Fruit fly (Drosophila melanogaster) whole organism, embryonic: ENCODE results near the gene RpL35.

ENCODE experiments used
- Aef1 ChIP-seq: fragments of 200-800 bp; sonication (Bioruptor generic); IDR thresholded peaks from 3 replicates; pipeline ENCODE4 v1.3.6; 2022; ENCODE audit warnings: missing biosample characterization, missing genetic modification characterization
- CG11085 ChIP-seq: fragments of 200-800 bp; sonication (Bioruptor generic); IDR thresholded peaks from 2 replicates; pipeline ENCODE4 v1.3.6; 2022; ENCODE audit warnings: missing biosample characterization, missing genetic modification characterization
- CG13287 ChIP-seq: fragments of 200-800 bp; sonication (Bioruptor generic); IDR thresholded peaks from 2 replicates; pipeline ENCODE4 v1.3.6; 2022; ENCODE audit warnings: missing biosample characterization, missing genetic modification characterization; ENCODE audit not compliant: partially characterized antibody
- CG1529 ChIP-seq: fragments of 200-800 bp; sonication (Bioruptor generic); optimal IDR thresholded peaks from 3 replicates; lab custom pipeline; 2018; ENCODE audit warnings: missing biosample characterization, missing genetic modification characterization
- CG15514 ChIP-seq: fragments of 200-800 bp; sonication (Bioruptor generic); optimal IDR thresholded peaks from 3 replicates; lab custom pipeline; 2017; ENCODE audit warnings: missing biosample characterization, missing genetic modification characterization, mild to moderate bottlenecking, moderate library complexity, missing genetic modification reagents
- CG16813 ChIP-seq: fragments of 200-800 bp; sonication (Bioruptor generic); IDR thresholded peaks from 3 replicates; pipeline ENCODE4 v1.3.6; 2022; ENCODE audit warnings: missing biosample characterization, missing genetic modification characterization; ENCODE audit not compliant: partially characterized antibody
- CG18262 ChIP-seq: fragments of 200-800 bp; optimal IDR thresholded peaks from 3 replicates; lab custom pipeline; 2019; ENCODE audit warnings: missing biosample characterization, mild to moderate bottlenecking, missing genetic modification characterization, moderate library complexity
- CG2116 ChIP-seq: fragments of 200-800 bp; sonication (Bioruptor generic); optimal IDR thresholded peaks from 3 replicates; lab custom pipeline; 2018; ENCODE audit warnings: missing biosample characterization, mild to moderate bottlenecking, missing genetic modification characterization
- CG2120 ChIP-seq: fragments of 200-800 bp; sonication (Bioruptor generic); optimal IDR thresholded peaks from 3 replicates; lab custom pipeline; 2016; ENCODE audit warnings: missing biosample characterization, missing genetic modification characterization
- CG2129 ChIP-seq: fragments of 200-800 bp; sonication (Bioruptor generic); IDR thresholded peaks from 2 replicates; pipeline ENCODE4 v1.3.6; 2022; ENCODE audit warnings: missing biosample characterization, missing genetic modification characterization; ENCODE audit not compliant: partially characterized antibody
- CG34224 ChIP-seq: fragments of 200-800 bp; sonication (Bioruptor generic); IDR thresholded peaks from 3 replicates; pipeline ENCODE4 v1.3.6; 2022; ENCODE audit warnings: missing biosample characterization, missing genetic modification characterization; ENCODE audit not compliant: partially characterized antibody
- CG42726 ChIP-seq: fragments of 200-800 bp; sonication (Bioruptor generic); IDR thresholded peaks from 2 replicates; pipeline ENCODE4 v1.3.6; 2022; ENCODE audit warnings: missing biosample characterization, missing genetic modification characterization; ENCODE audit not compliant: partially characterized antibody
- CG5180 ChIP-seq: fragments of 200-800 bp; sonication (Bioruptor generic); optimal IDR thresholded peaks from 3 replicates; lab custom pipeline; 2017; ENCODE audit warnings: missing biosample characterization, missing genetic modification characterization, mild to moderate bottlenecking, moderate library complexity, missing genetic modification reagents
- CG6791 ChIP-seq: fragments of 200-800 bp; sonication (Bioruptor generic); IDR thresholded peaks from 3 replicates; pipeline ENCODE4 v1.3.6; 2022; ENCODE audit warnings: missing biosample characterization, missing genetic modification characterization; ENCODE audit not compliant: partially characterized antibody
- CG7963 ChIP-seq: fragments of 200-800 bp; sonication (Bioruptor generic); IDR thresholded peaks from 3 replicates; pipeline ENCODE4 v1.3.6; 2022; ENCODE audit warnings: missing biosample characterization, missing genetic modification characterization; ENCODE audit not compliant: partially characterized antibody
- CHES-1-like ChIP-seq: fragments of 200-800 bp; sonication (Bioruptor generic); optimal IDR thresholded peaks from 2 replicates; lab custom pipeline; 2016; ENCODE audit warnings: missing biosample characterization, missing genetic modification characterization
- CrebB ChIP-seq: fragments of 200-800 bp; sonication (Bioruptor generic); optimal IDR thresholded peaks from 3 replicates; lab custom pipeline; 2018; ENCODE audit warnings: missing biosample characterization, mild to moderate bottlenecking, missing genetic modification characterization
- Dref ChIP-seq: fragments of 200-800 bp; sonication (Bioruptor generic); IDR thresholded peaks from 2 replicates; pipeline ENCODE4 v1.3.6; 2022; ENCODE audit warnings: missing biosample characterization, missing genetic modification characterization
- E2f2 ChIP-seq: fragments of 200-800 bp; sonication (Bioruptor generic); IDR thresholded peaks from 2 replicates; pipeline ENCODE4 v1.3.6; 2022; ENCODE audit warnings: missing biosample characterization, missing genetic modification characterization
- Ets97D ChIP-seq: fragments of 200-800 bp; sonication (Bioruptor generic); optimal IDR thresholded peaks from 3 replicates; lab custom pipeline; 2016; ENCODE audit warnings: missing biosample characterization, missing genetic modification characterization
- HLH4C ChIP-seq: fragments of 200-800 bp; sonication (Bioruptor generic); IDR thresholded peaks from 3 replicates; pipeline ENCODE4 v1.3.6; 2022; ENCODE audit warnings: missing biosample characterization, missing genetic modification characterization; ENCODE audit not compliant: partially characterized antibody
- MESR4 ChIP-seq: fragments of 200-800 bp; sonication (Bioruptor generic); optimal IDR thresholded peaks from 2 replicates; lab custom pipeline; 2018; ENCODE audit warnings: missing biosample characterization, mild to moderate bottlenecking, missing genetic modification characterization, moderate library complexity
- MTF-1 ChIP-seq: fragments of 200-800 bp; sonication (Bioruptor generic); optimal IDR thresholded peaks from 2 replicates; lab custom pipeline; 2018; ENCODE audit warnings: missing biosample characterization, mild to moderate bottlenecking, missing genetic modification characterization, borderline replicate concordance
- Myb ChIP-seq: fragments of 200-800 bp; sonication (Bioruptor generic); optimal IDR thresholded peaks from 2 replicates; lab custom pipeline; 2016; ENCODE audit warnings: missing biosample characterization, missing genetic modification characterization
- Opbp ChIP-seq: fragments of 200-800 bp; sonication (Bioruptor generic); IDR thresholded peaks from 3 replicates; pipeline ENCODE4 v1.3.6; 2022; ENCODE audit warnings: missing biosample characterization, missing genetic modification characterization; ENCODE audit not compliant: partially characterized antibody
- Optix ChIP-seq: fragments of 200-800 bp; sonication (Bioruptor generic); IDR thresholded peaks from 3 replicates; pipeline ENCODE4 v1.3.6; 2022; ENCODE audit warnings: missing biosample characterization, missing genetic modification characterization
- Scr ChIP-seq: fragments of 200-800 bp; sonication (Bioruptor generic); IDR thresholded peaks from 2 replicates; pipeline ENCODE4 v1.3.6; 2022; ENCODE audit warnings: missing biosample characterization, missing genetic modification characterization; ENCODE audit not compliant: partially characterized antibody
- Side ChIP-seq: fragments of 200-800 bp; sonication (Bioruptor generic); optimal IDR thresholded peaks from 2 replicates; lab custom pipeline; 2016; ENCODE audit warnings: missing biosample characterization, missing genetic modification characterization
- Sox100B ChIP-seq: fragments of 200-800 bp; sonication (Bioruptor generic); optimal IDR thresholded peaks from 3 replicates; lab custom pipeline; 2018; ENCODE audit warnings: missing biosample characterization, mild to moderate bottlenecking, missing genetic modification characterization
- Sry-β ChIP-seq: fragments of 200-800 bp; sonication (Bioruptor generic); optimal IDR thresholded peaks from 2 replicates; lab custom pipeline; 2018; ENCODE audit warnings: missing biosample characterization, mild to moderate bottlenecking, missing genetic modification characterization, moderate library complexity
- Sry-δ ChIP-seq: fragments of 200-800 bp; sonication (Bioruptor generic); optimal IDR thresholded peaks from 2 replicates; lab custom pipeline; 2016; ENCODE audit warnings: missing biosample characterization, missing genetic modification characterization
- Usf ChIP-seq: fragments of 200-800 bp; sonication (Bioruptor generic); optimal IDR thresholded peaks from 2 replicates; lab custom pipeline; 2017; ENCODE audit warnings: missing genotype, missing biosample characterization, missing genetic modification characterization
- ac ChIP-seq: fragments of 200-800 bp; sonication (Bioruptor generic); optimal IDR thresholded peaks from 3 replicates; lab custom pipeline; 2017; ENCODE audit warnings: missing biosample characterization, mild to moderate bottlenecking, missing genetic modification characterization
- amos ChIP-seq: fragments of 200-800 bp; sonication (Bioruptor generic); IDR thresholded peaks from 2 replicates; pipeline ENCODE4 v1.3.6; 2022; ENCODE audit warnings: missing biosample characterization, missing genetic modification characterization; ENCODE audit not compliant: partially characterized antibody
- ato ChIP-seq: fragments of 200-800 bp; sonication (Bioruptor generic); IDR thresholded peaks from 2 replicates; pipeline ENCODE4 v1.3.6; 2022; ENCODE audit warnings: missing biosample characterization, missing genetic modification characterization; ENCODE audit not compliant: partially characterized antibody
- chinmo ChIP-seq: fragments of 200-800 bp; sonication (Bioruptor generic); IDR thresholded peaks from 4 replicates; pipeline ENCODE4 v1.3.6; 2022; ENCODE audit warnings: missing biosample characterization, missing genetic modification characterization; ENCODE audit not compliant: partially characterized antibody
- dan ChIP-seq: fragments of 200-800 bp; sonication (Bioruptor generic); IDR thresholded peaks from 2 replicates; pipeline ENCODE4 v1.3.6; 2022; ENCODE audit warnings: missing biosample characterization, missing genetic modification characterization
- eve ChIP-seq, 2 experiments: fragments of >200 bp; optimal IDR thresholded peaks; 2 replicates each; lab custom pipeline; 2017; ENCODE audit warnings: missing biosample characterization in 2 of 2, missing genetic modification characterization in 2 of 2
- hbn ChIP-seq: fragments of 200-800 bp; sonication (Bioruptor generic); IDR thresholded peaks from 2 replicates; pipeline ENCODE4 v1.3.6; 2022; ENCODE audit warnings: missing biosample characterization, missing genetic modification characterization; ENCODE audit not compliant: partially characterized antibody
- jigr1 ChIP-seq: fragments of 200-800 bp; sonication (Bioruptor generic); IDR thresholded peaks from 3 replicates; pipeline ENCODE4 v1.3.6; 2022; ENCODE audit warnings: missing biosample characterization, missing genetic modification characterization
- luna ChIP-seq: fragments of 200-800 bp; sonication (Bioruptor generic); optimal IDR thresholded peaks from 2 replicates; lab custom pipeline; 2016; ENCODE audit warnings: missing biosample characterization, missing genetic modification characterization
- mld ChIP-seq: fragments of 200-800 bp; sonication (Bioruptor generic); IDR thresholded peaks from 3 replicates; pipeline ENCODE4 v1.3.6; 2022; ENCODE audit warnings: missing biosample characterization, missing genetic modification characterization; ENCODE audit not compliant: partially characterized antibody
- nerfin-2 ChIP-seq: fragments of 200-800 bp; sonication (Bioruptor generic); IDR thresholded peaks from 2 replicates; pipeline ENCODE4 v1.3.6; 2022; ENCODE audit warnings: missing biosample characterization, missing genetic modification characterization; ENCODE audit not compliant: partially characterized antibody
- p53 ChIP-seq: fragments of 200-800 bp; sonication (Bioruptor generic); optimal IDR thresholded peaks from 2 replicates; lab custom pipeline; 2016; ENCODE audit warnings: missing biosample characterization, missing genetic modification characterization
- peb ChIP-seq: fragments of 200-800 bp; sonication (Bioruptor generic); IDR thresholded peaks from 2 replicates; pipeline ENCODE4 v1.3.6; 2022; ENCODE audit warnings: missing biosample characterization, missing genetic modification characterization
- sr ChIP-seq: fragments of 200-800 bp; sonication (Bioruptor generic); IDR thresholded peaks from 3 replicates; pipeline ENCODE4 v1.3.6; 2022; ENCODE audit warnings: missing biosample characterization, missing genetic modification characterization
- trh ChIP-seq: fragments of 200-800 bp; sonication (Bioruptor generic); optimal IDR thresholded peaks from 2 replicates; lab custom pipeline; 2016; ENCODE audit warnings: missing biosample characterization, missing genetic modification characterization
- unc-4 ChIP-seq: fragments of 200-800 bp; sonication (Bioruptor generic); IDR thresholded peaks from 2 replicates; pipeline ENCODE4 v1.3.6; 2022; ENCODE audit warnings: missing biosample characterization, missing genetic modification characterization; ENCODE audit not compliant: partially characterized antibody
- vnd ChIP-seq: fragments of 200-800 bp; sonication (Bioruptor generic); IDR thresholded peaks from 3 replicates; pipeline ENCODE4 v1.3.6; 2022; ENCODE audit warnings: missing biosample characterization, missing genetic modification characterization; ENCODE audit not compliant: partially characterized antibody

The RpL35 gene

dm6 chrX:5695035-5695434 lies 22.8 kb downstream of the RpL35 start, which contains the start of gene CG3149 (continued):
- peak; percentile 81 for TF ChIP-seq CG6791 (GFP tag; lab: Robert Waterston, UW)
- TF ChIP-seq amos (GFP tag; lab: Robert Waterston, UW), result peak; percentile 71; the same call in 1 of the 2 replicates
- peak; percentile 53 for TF ChIP-seq Sry-δ (GFP tag; lab: Kevin White, UChicago)
- TF ChIP-seq trh (GFP tag; lab: Kevin White, UChicago), result no peak
- TF ChIP-seq Scr (GFP tag; lab: Robert Waterston, UW), result peak; percentile 74
- peak; percentile 49 for TF ChIP-seq CG2129 (GFP tag; lab: Robert Waterston, UW)
- peak; percentile 45 for TF ChIP-seq hbn (GFP tag; lab: Robert Waterston, UW)
- TF ChIP-seq CrebB (tag; lab: Kevin White, UChicago), result no peak
- peak; percentile 62 for TF ChIP-seq CG16813 (GFP tag; lab: Robert Waterston, UW)
- no peak for TF ChIP-seq CG11085 (GFP tag; lab: Robert Waterston, UW)
- TF ChIP-seq Aef1 (GFP tag; lab: Robert Waterston, UW), result no peak
- TF ChIP-seq ato (GFP tag; lab: Robert Waterston, UW), result peak; percentile 72
- peak; percentile 73 for TF ChIP-seq nerfin-2 (GFP tag; lab: Robert Waterston, UW)
- peak; percentile 11 for TF ChIP-seq Myb (GFP tag; lab: Kevin White, UChicago)
- TF ChIP-seq sr, result no peak
- peak; percentile 24; the same call in 1 of the 2 replicates for TF ChIP-seq CG42726 (GFP tag; lab: Robert Waterston, UW)
- TF ChIP-seq jigr1 (GFP tag; lab: Robert Waterston, UW), result no peak
- peak; percentile 35 for TF ChIP-seq CG5180 (GFP tag; lab: Kevin White, UChicago)
- no peak for TF ChIP-seq Usf (GFP tag; lab: Kevin White, UChicago)
- TF ChIP-seq CG34224, result peak; percentile 81
- peak; percentile 81 for TF ChIP-seq Dref (GFP tag; lab: Robert Waterston, UW)
- TF ChIP-seq vnd (GFP tag; lab: Robert Waterston, UW), result peak; percentile 69
- TF ChIP-seq CG13287 (GFP tag; lab: Robert Waterston, UW), result peak; percentile 82
- peak; percentile 73; the same call in 2 of the 3 replicates for TF ChIP-seq Opbp
- no peak for TF ChIP-seq CHES-1-like (GFP tag; lab: Kevin White, UChicago)
- no peak for TF ChIP-seq eve (GFP tag; optimal IDR thresholded peaks at IDR 0.05; lab: Kevin White, UChicago)
- no peak for TF ChIP-seq peb (GFP tag; lab: Robert Waterston, UW)
- TF ChIP-seq dan (GFP tag; lab: Robert Waterston, UW), result no peak
- no peak for TF ChIP-seq CG18262 (tag; lab: Kevin White, UChicago)
- no peak for TF ChIP-seq Side (GFP tag; lab: Kevin White, UChicago)
- TF ChIP-seq mld, result peak; percentile 83
- peak; percentile 82 for TF ChIP-seq HLH4C
- TF ChIP-seq luna, result no peak
- no peak for TF ChIP-seq Sox100B
- TF ChIP-seq chinmo, result 0 out of 4 replicates have a peak, but pooled peaks have one; percentile 71
- TF ChIP-seq CG2116, result peak; percentile 68
- TF ChIP-seq E2f2 (GFP tag; lab: Robert Waterston, UW), result peak; percentile 89
- TF ChIP-seq Optix (GFP tag; lab: Robert Waterston, UW), result no peak
- TF ChIP-seq CG2120 (GFP tag; lab: Kevin White, UChicago), result no peak
- peak; percentile 27 for TF ChIP-seq MESR4 (GFP tag; lab: Kevin White, UChicago)
- peak; percentile 84 for TF ChIP-seq CG7963 (GFP tag; lab: Robert Waterston, UW)
- TF ChIP-seq MTF-1 (GFP tag; lab: Kevin White, UChicago), result no peak
- peak; percentile 71 for TF ChIP-seq unc-4
- TF ChIP-seq ac, result no peak
- no peak for TF ChIP-seq Ets97D (GFP tag; lab: Kevin White, UChicago)
- no peak for TF ChIP-seq Sry-β (GFP tag; lab: Kevin White, UChicago)
- peak; percentile 31 for TF ChIP-seq CG15514 (GFP tag; lab: Kevin White, UChicago)
- TF ChIP-seq p53 (GFP tag; lab: Kevin White, UChicago), result no peak
- TF ChIP-seq CG1529 (GFP tag; lab: Kevin White, UChicago), result no peak
